Fruit fly (Drosophila melanogaster): ENCODE measurements around the gene CG5860.

Gene CG5860

DNA sequence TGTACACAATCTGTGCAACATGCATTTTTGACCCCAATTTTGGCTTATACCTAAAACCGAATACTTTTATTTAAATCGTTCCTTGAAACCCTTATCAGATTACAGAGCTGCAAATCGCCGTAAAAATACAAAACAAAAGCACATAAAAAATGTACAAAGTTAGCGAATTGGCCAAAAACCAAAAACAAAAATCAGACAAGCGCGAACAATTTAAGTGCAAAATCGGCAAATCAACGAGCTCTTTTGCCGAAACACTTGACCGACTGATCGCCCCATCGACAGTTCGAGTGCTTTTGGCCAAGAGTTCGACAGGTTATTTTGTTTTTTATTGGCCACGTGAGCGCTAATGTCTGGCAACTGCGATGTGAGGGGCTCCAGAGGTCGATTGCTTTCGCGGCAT, 27.5 kb upstream of the CG5860 start:
- TF ChIP-seq usp (GFP tag; optimal IDR thresholded peaks at IDR 0.05) (no peak), pho (GFP tag; optimal IDR thresholded peaks at IDR 0.05) (no peak), org-1 (GFP tag; optimal IDR thresholded peaks at IDR 0.05) (no peak), slp2 (GFP tag; optimal IDR thresholded peaks at IDR 0.05) (no peak), CG13775 (GFP tag; optimal IDR thresholded peaks at IDR 0.05) (no peak), tna (GFP tag; IDR thresholded peaks at IDR 0.05; ENCODE audit: partially characterized antibody) (no peak), CG18011 (GFP tag; optimal IDR thresholded peaks at IDR 0.05) (no peak), Xbp1 (GFP tag; optimal IDR thresholded peaks at IDR 0.05) (no peak), zfh1 (GFP tag; IDR thresholded peaks at IDR 0.05) (no peak), ac (GFP tag; optimal IDR thresholded peaks at IDR 0.05) (no peak)

- TF ChIP-seq D19B (GFP tag; optimal IDR thresholded peaks at IDR 0.05), result no peak
- no peak for TF ChIP-seq Six4 (GFP tag; optimal IDR thresholded peaks at IDR 0.05)
- no peak for TF ChIP-seq ap (GFP tag; IDR thresholded peaks at IDR 0.05)
- 0 out of 2 replicates have a peak, but pooled peaks have one; percentile 18 for TF ChIP-seq CG16779 (GFP tag; IDR thresholded peaks at IDR 0.05)
- peak; percentile 84 for TF ChIP-seq gfzf (GFP tag; optimal IDR thresholded peaks at IDR 0.05)
- TF ChIP-seq cato (GFP tag; optimal IDR thresholded peaks at IDR 0.05; ENCODE audit: borderline replicate concordance), result peak; percentile 13
- peak; percentile 20 for TF ChIP-seq az2 (GFP tag; optimal IDR thresholded peaks at IDR 0.05)
- peak; percentile 4 for TF ChIP-seq CG10979 (tag; optimal IDR thresholded peaks at IDR 0.05)
- TF ChIP-seq p53 (GFP tag; optimal IDR thresholded peaks at IDR 0.05), result peak; percentile 40
- TF ChIP-seq CG11504 (tag; optimal IDR thresholded peaks at IDR 0.05), result peak; percentile 71
- peak; percentile 4 for TF ChIP-seq CG18764 (GFP tag; optimal IDR thresholded peaks at IDR 0.05)
- TF ChIP-seq CkIIα-i1 (GFP tag; IDR thresholded peaks at IDR 0.05), result no peak
- peak; percentile 81 for TF ChIP-seq ftz-f1 (GFP tag; optimal IDR thresholded peaks at IDR 0.05)
- no peak for TF ChIP-seq CTCF (GFP tag; optimal IDR thresholded peaks at IDR 0.05)
- TF ChIP-seq pb (GFP tag; optimal IDR thresholded peaks at IDR 0.05), result peak; percentile 57
- TF ChIP-seq CG10431 (GFP tag; optimal IDR thresholded peaks at IDR 0.05), result peak; percentile 4
- peak; percentile 67 for TF ChIP-seq CG2712 (tag; optimal IDR thresholded peaks at IDR 0.05)
- peak; percentile 32 for TF ChIP-seq Dip3 (GFP tag; optimal IDR thresholded peaks at IDR 0.05)
- TF ChIP-seq CG17186 (GFP tag; optimal IDR thresholded peaks at IDR 0.05), result peak; percentile 71
- TF ChIP-seq CG4854 (GFP tag; optimal IDR thresholded peaks at IDR 0.05), result peak; percentile 19
- TF ChIP-seq zfh2 (GFP tag; optimal IDR thresholded peaks at IDR 0.05), result peak; percentile 61
- no peak for TF ChIP-seq inv (GFP tag; IDR thresholded peaks at IDR 0.05; ENCODE audit: partially characterized antibody)
- TF ChIP-seq CG17568 (GFP tag; optimal IDR thresholded peaks at IDR 0.05), result no peak
- peak; percentile 55 for TF ChIP-seq Mad (GFP tag; optimal IDR thresholded peaks at IDR 0.05)
- peak; percentile 65 for TF ChIP-seq Mes4 (GFP tag; optimal IDR thresholded peaks at IDR 0.05)
- TF ChIP-seq Taf1 (GFP tag; IDR thresholded peaks at IDR 0.05), result no peak
- peak; percentile 37 for TF ChIP-seq CG12104 (GFP tag; optimal IDR thresholded peaks at IDR 0.05)
- no peak for TF ChIP-seq NC2α (GFP tag; optimal IDR thresholded peaks at IDR 0.05)
- TF ChIP-seq CG11695 (GFP tag; IDR thresholded peaks at IDR 0.05), result peak; percentile 53; the same call in 2 of the 3 replicates
- no peak for TF ChIP-seq pros (GFP tag; optimal IDR thresholded peaks at IDR 0.05)
- TF ChIP-seq shn (GFP tag; optimal IDR thresholded peaks at IDR 0.05), result peak; percentile 22
- peak; percentile 69 for TF ChIP-seq CoRest (tag; optimal IDR thresholded peaks at IDR 0.05)
- 0 out of 3 replicates have a peak, but pooled peaks have one; percentile 24 for TF ChIP-seq Optix (GFP tag; IDR thresholded peaks at IDR 0.05)
- TF ChIP-seq hth (optimal IDR thresholded peaks at IDR 0.05), result no peak
- TF ChIP-seq wor (GFP tag; IDR thresholded peaks at IDR 0.05), result no peak
- TF ChIP-seq Stat92E (GFP tag; optimal IDR thresholded peaks at IDR 0.05), result no peak
- TF ChIP-seq bab2 (GFP tag; optimal IDR thresholded peaks at IDR 0.05), result peak; percentile 53
- TF ChIP-seq Oli (tag; optimal IDR thresholded peaks at IDR 0.05), result peak; percentile 53
- TF ChIP-seq CG3281 (GFP tag; optimal IDR thresholded peaks at IDR 0.05), result peak; percentile 71
- peak; percentile 94 for TF ChIP-seq Ets97D (GFP tag; optimal IDR thresholded peaks at IDR 0.05)
Measured at dm6 chr3R:17385329-17386019, 23.9 kb upstream of the CG5860 start.

All from whole organism, embryonic.